Fruit fly (Drosophila melanogaster) whole organism, embryonic: Measurements from ENCODE around the gene CG14837.
A peak's percentile ranks its signal among the peaks of the same experiment; 100 is the strongest.

Source experiments
- Bdp1 ChIP-seq: fragments of 200-800 bp; sonication (Bioruptor generic); optimal IDR thresholded peaks from 3 replicates; lab custom pipeline; 2016; ENCODE audit warnings: missing biosample characterization, missing genetic modification characterization
- CG10274 ChIP-seq: fragments of 200-800 bp; sonication (Bioruptor generic); optimal IDR thresholded peaks from 3 replicates; lab custom pipeline; 2017; ENCODE audit warnings: missing biosample characterization, mild to moderate bottlenecking, missing genetic modification characterization
- CG12391 ChIP-seq: fragments of 200-800 bp; sonication (Bioruptor generic); optimal IDR thresholded peaks from 3 replicates; lab custom pipeline; 2018; ENCODE audit warnings: missing biosample characterization, mild to moderate bottlenecking, missing genetic modification characterization, moderate library complexity
- CG12659 ChIP-seq: fragments of 200-800 bp; sonication (Bioruptor generic); optimal IDR thresholded peaks from 3 replicates; lab custom pipeline; 2017; ENCODE audit warnings: mild to moderate bottlenecking, missing biosample characterization, missing genetic modification reagents, missing genetic modification characterization
- CG13624 ChIP-seq: fragments of 200-800 bp; sonication (Bioruptor generic); optimal IDR thresholded peaks from 2 replicates; lab custom pipeline; 2016; ENCODE audit warnings: missing biosample characterization, missing genetic modification characterization
- CG14667 ChIP-seq: fragments of 200-800 bp; sonication (Bioruptor generic); IDR thresholded peaks from 2 replicates; pipeline ENCODE4 v1.3.6; 2022; ENCODE audit warnings: missing biosample characterization, missing genetic modification characterization
- CG6175 ChIP-seq: fragments of 200-800 bp; sonication (Bioruptor generic); IDR thresholded peaks from 3 replicates; pipeline ENCODE4 v1.3.6; 2022; ENCODE audit warnings: missing biosample characterization, missing genetic modification characterization
- CG6654 ChIP-seq: fragments of 200-800 bp; sonication (Bioruptor generic); optimal IDR thresholded peaks from 2 replicates; lab custom pipeline; 2017; ENCODE audit warnings: missing biosample characterization, mild to moderate bottlenecking, missing genetic modification characterization
- Dp ChIP-seq: fragments of 200-800 bp; sonication (Bioruptor generic); optimal IDR thresholded peaks from 2 replicates; lab custom pipeline; 2018; ENCODE audit warnings: missing biosample characterization, mild to moderate bottlenecking, missing genetic modification characterization, moderate library complexity
- E2f2 ChIP-seq: fragments of 200-800 bp; sonication (Bioruptor generic); IDR thresholded peaks from 2 replicates; pipeline ENCODE4 v1.3.6; 2022; ENCODE audit warnings: missing biosample characterization, missing genetic modification characterization
- HHEX ChIP-seq: fragments of 200-800 bp; sonication (Bioruptor generic); optimal IDR thresholded peaks from 3 replicates; lab custom pipeline; 2017; ENCODE audit warnings: missing biosample characterization, mild to moderate bottlenecking, missing genetic modification characterization, missing genetic modification reagents
- Hmr ChIP-seq: fragments of 200-800 bp; sonication (Bioruptor generic); optimal IDR thresholded peaks from 3 replicates; lab custom pipeline; 2017; ENCODE audit warnings: mild to moderate bottlenecking, missing biosample characterization, missing genetic modification reagents, missing genetic modification characterization
- Kr ChIP-seq: fragments of 200-800 bp; sonication (Bioruptor generic); optimal IDR thresholded peaks from 2 replicates; lab custom pipeline; 2017; ENCODE audit warnings: missing biosample characterization, mild to moderate bottlenecking, missing genetic modification characterization
- Max ChIP-seq: fragments of 200-800 bp; sonication (Bioruptor generic); optimal IDR thresholded peaks from 2 replicates; lab custom pipeline; 2016; ENCODE audit warnings: missing biosample characterization, mild to moderate bottlenecking, missing genetic modification characterization
- Sin3A ChIP-seq: fragments of >200 bp; optimal IDR thresholded peaks from 2 replicates; lab custom pipeline; 2018
- Trl ChIP-seq, 3 experiments: fragments of >200 bp in 2 of 3; fragments of 200-800 bp in 1 of 3; sonication (Bioruptor generic) in 1 of 3; optimal IDR thresholded peaks; 2 replicates in 1 of 3; 3 replicates in 2 of 3; lab custom pipeline; 2016 to 2017; ENCODE audit warnings: missing biosample characterization in 1 of 3, missing genetic modification characterization in 1 of 3
- Usf ChIP-seq: fragments of 200-800 bp; sonication (Bioruptor generic); optimal IDR thresholded peaks from 2 replicates; lab custom pipeline; 2017; ENCODE audit warnings: missing genotype, missing biosample characterization, missing genetic modification characterization
- YL-1 ChIP-seq: fragments of 200-800 bp; sonication (Bioruptor generic); optimal IDR thresholded peaks from 3 replicates; lab custom pipeline; 2017; ENCODE audit warnings: missing biosample characterization, mild to moderate bottlenecking, missing genetic modification characterization
- az2 ChIP-seq: fragments of 200-800 bp; sonication (Bioruptor generic); optimal IDR thresholded peaks from 3 replicates; lab custom pipeline; 2016; ENCODE audit warnings: missing biosample characterization, missing genetic modification characterization
- bbx ChIP-seq: fragments of 200-800 bp; sonication (Bioruptor generic); IDR thresholded peaks from 2 replicates; pipeline ENCODE4 v1.3.6; 2022; ENCODE audit warnings: missing biosample characterization, missing genetic modification characterization; ENCODE audit not compliant: partially characterized antibody
- croc ChIP-seq: fragments of 200-800 bp; sonication (Bioruptor generic); conservative IDR thresholded peaks from 3 replicates; pipeline ENCODE4 v1.3.6; 2022; ENCODE audit warnings: missing biosample characterization, missing genetic modification characterization
- eve ChIP-seq, 2 experiments: fragments of >200 bp; optimal IDR thresholded peaks; 2 replicates each; lab custom pipeline; 2017; ENCODE audit warnings: missing biosample characterization in 2 of 2, missing genetic modification characterization in 2 of 2
- eyg ChIP-seq: fragments of 200-800 bp; sonication (Bioruptor generic); optimal IDR thresholded peaks from 3 replicates; lab custom pipeline; 2016; ENCODE audit warnings: missing biosample characterization, missing genetic modification characterization
- grau ChIP-seq: fragments of 200-800 bp; optimal IDR thresholded peaks from 3 replicates; lab custom pipeline; 2019; ENCODE audit warnings: missing biosample characterization, mild to moderate bottlenecking, missing genetic modification characterization, moderate library complexity
- kni ChIP-seq: fragments of 200-800 bp; sonication (Bioruptor generic); optimal IDR thresholded peaks from 3 replicates; lab custom pipeline; 2017; ENCODE audit warnings: mild to moderate bottlenecking, missing biosample characterization, missing genetic modification reagents, missing genetic modification characterization
- luna ChIP-seq: fragments of 200-800 bp; sonication (Bioruptor generic); optimal IDR thresholded peaks from 2 replicates; lab custom pipeline; 2016; ENCODE audit warnings: missing biosample characterization, missing genetic modification characterization
- nerfin-1 ChIP-seq: fragments of 200-800 bp; sonication (Bioruptor generic); optimal IDR thresholded peaks from 3 replicates; lab custom pipeline; 2019; ENCODE audit warnings: missing biosample characterization, mild to moderate bottlenecking, missing genetic modification characterization, moderate library complexity
- nom ChIP-seq: fragments of 200-800 bp; sonication (Bioruptor generic); optimal IDR thresholded peaks from 2 replicates; lab custom pipeline; 2017; ENCODE audit warnings: missing biosample characterization, missing genetic modification characterization, mild to moderate bottlenecking, moderate library complexity, missing genetic modification reagents
- org-1 ChIP-seq: fragments of 200-800 bp; sonication (Bioruptor generic); optimal IDR thresholded peaks from 2 replicates; lab custom pipeline; 2017; ENCODE audit warnings: missing biosample characterization, missing genetic modification characterization
- ro ChIP-seq: fragments of 200-800 bp; sonication (Bioruptor generic); IDR thresholded peaks from 2 replicates; pipeline ENCODE4 v1.3.6; 2022; ENCODE audit warnings: missing biosample characterization, missing genetic modification characterization
- ssp ChIP-seq: fragments of 200-800 bp; sonication (Bioruptor generic); IDR thresholded peaks from 2 replicates; pipeline ENCODE4 v1.3.6; 2022; ENCODE audit warnings: missing biosample characterization, missing genetic modification characterization
- stwl ChIP-seq: fragments of 200-800 bp; sonication (Bioruptor generic); optimal IDR thresholded peaks from 3 replicates; lab custom pipeline; 2018; ENCODE audit warnings: missing biosample characterization, mild to moderate bottlenecking, missing genetic modification characterization, moderate library complexity
- zfh1 ChIP-seq: fragments of 200-800 bp; sonication (Bioruptor generic); IDR thresholded peaks from 3 replicates; pipeline ENCODE4 v1.3.6; 2022; ENCODE audit warnings: missing biosample characterization, missing genetic modification characterization

CG14837 gene

dm6 chr3L:7510414-7511384, 49.1 kb downstream of the CG14837 start, which contains the start of gene CG7546 (continued):
- no peak; the same call in 1 of the 2 replicates for TF ChIP-seq bbx
- TF ChIP-seq Max (GFP tag; lab: Kevin White, UChicago), result no peak
- TF ChIP-seq CG12391, result peak; percentile 76
- TF ChIP-seq Usf (GFP tag; lab: Kevin White, UChicago), result peak; percentile 47
- TF ChIP-seq stwl (tag; lab: Kevin White, UChicago), result peak; percentile 62
- TF ChIP-seq HHEX (GFP tag; lab: Kevin White, UChicago), result no peak
- TF ChIP-seq CG6175 (GFP tag; lab: Robert Waterston, UW), result no peak
- TF ChIP-seq nom (GFP tag; lab: Kevin White, UChicago), result no peak
- TF ChIP-seq nerfin-1 (tag; lab: Kevin White, UChicago), result peak; percentile 27
- TF ChIP-seq grau (tag; lab: Kevin White, UChicago), result peak; percentile 63
- no peak for TF ChIP-seq CG10274 (GFP tag; lab: Kevin White, UChicago)
- TF ChIP-seq Hmr (GFP tag; lab: Kevin White, UChicago), result peak; percentile 39
- peak; percentile 50 for TF ChIP-seq az2 (GFP tag; lab: Kevin White, UChicago)
- TF ChIP-seq Trl (optimal IDR thresholded peaks at IDR 0.05; lab: Kevin White, UChicago), result no peak
- no peak for TF ChIP-seq Trl (GFP tag; optimal IDR thresholded peaks at IDR 0.05; lab: Kevin White, UChicago)
- TF ChIP-seq croc (GFP tag; lab: Robert Waterston, UW), result no peak
- no peak for TF ChIP-seq ssp (GFP tag; lab: Robert Waterston, UW)
- no peak for TF ChIP-seq ro (GFP tag; lab: Robert Waterston, UW)
- 0 out of 2 replicates have a peak, but pooled peaks have one; percentile 23 for TF ChIP-seq CG14667 (GFP tag; lab: Robert Waterston, UW)
- peak; percentile 69 for TF ChIP-seq CG12659 (GFP tag; lab: Kevin White, UChicago)
- TF ChIP-seq Sin3A (lab: Kevin White, UChicago), result peak; percentile 9
- no peak for TF ChIP-seq org-1 (GFP tag; lab: Kevin White, UChicago)
- TF ChIP-seq CG6654 (GFP tag; lab: Kevin White, UChicago), result no peak
- TF ChIP-seq E2f2 (GFP tag; lab: Robert Waterston, UW), result peak; percentile 92
- TF ChIP-seq, all 482 proteins: peak for 147

- no peak for TF ChIP-seq CG13624 (GFP tag; lab: Kevin White, UChicago)
- no peak for TF ChIP-seq eyg (GFP tag; lab: Kevin White, UChicago)
- no peak for TF ChIP-seq kni
- no peak for TF ChIP-seq luna (GFP tag; lab: Kevin White, UChicago)
- no peak for TF ChIP-seq Dp
- TF ChIP-seq Kr (GFP tag; lab: Kevin White, UChicago), result no peak
- TF ChIP-seq zfh1 (GFP tag; lab: Robert Waterston, UW), result no peak
- TF ChIP-seq YL-1 (GFP tag; lab: Kevin White, UChicago), result no peak
- no peak for TF ChIP-seq Bdp1 (GFP tag; lab: Kevin White, UChicago)
- TF ChIP-seq eve (GFP tag; optimal IDR thresholded peaks at IDR 0.05; lab: Kevin White, UChicago), result no peak
- TF ChIP-seq, all 482 proteins: peak for 0
Measured at dm6 chr3L:7506117-7506516, 53.7 kb downstream of the CG14837 start, which contains the start of gene CG7548. Gene CG7548 (minus strand): TSS chr3L:7506217.
